Fruit fly (Drosophila melanogaster) whole organism, wandering third instar larva: Measurements from ENCODE around the gene okr.

Source experiments
- Abd-B ChIP-seq: fragments of >200 bp; optimal IDR thresholded peaks from 2 replicates; lab custom pipeline; 2017; ENCODE audit warnings: missing biosample characterization, missing genetic modification characterization
- CG32264 ChIP-seq: fragments of 200-800 bp; sonication (Bioruptor generic); optimal IDR thresholded peaks from 2 replicates; lab custom pipeline; 2016; ENCODE audit warnings: missing biosample characterization, missing genetic modification characterization
- CG9705 ChIP-seq: fragments of 200-800 bp; sonication (Bioruptor generic); optimal IDR thresholded peaks from 2 replicates; lab custom pipeline; 2018; ENCODE audit warnings: missing biosample characterization, mild to moderate bottlenecking, missing genetic modification characterization
- Dif ChIP-seq: fragments of 200-275, 200-300 bp; sonication (Bioruptor generic); optimal IDR thresholded peaks from 2 replicates; lab custom pipeline; 2018; ENCODE audit warnings: missing biosample characterization, missing genetic modification characterization; ENCODE audit not compliant: partially characterized antibody
- GATAd ChIP-seq: sonication (Bioruptor generic); optimal IDR thresholded peaks from 2 replicates; lab custom pipeline; 2016; ENCODE audit warnings: missing biosample characterization, missing genetic modification characterization
- HLH106 ChIP-seq: fragments of 200-800 bp; optimal IDR thresholded peaks from 3 replicates; lab custom pipeline; 2019; ENCODE audit warnings: missing biosample characterization, mild to moderate bottlenecking, missing genetic modification characterization, moderate library complexity
- Hnf4 ChIP-seq: fragments of 200-800 bp; sonication (Bioruptor generic); optimal IDR thresholded peaks from 2 replicates; lab custom pipeline; 2016; ENCODE audit warnings: missing biosample characterization, mild to moderate bottlenecking, missing genetic modification characterization
- Hr78 ChIP-seq: fragments of >200 bp; optimal IDR thresholded peaks from 2 replicates; lab custom pipeline; 2017; ENCODE audit warnings: missing biosample characterization, missing genetic modification characterization
- Hr83 ChIP-seq: fragments of 200-300 bp; sonication (Bioruptor generic); optimal IDR thresholded peaks from 2 replicates; lab custom pipeline; 2016; ENCODE audit warnings: missing biosample characterization, mild to moderate bottlenecking, missing genetic modification characterization, moderate library complexity; ENCODE audit not compliant: poor library complexity, severe bottlenecking
- Jra ChIP-seq: sonication (Bioruptor generic); optimal IDR thresholded peaks from 2 replicates; lab custom pipeline; 2016; ENCODE audit warnings: missing biosample characterization, missing genetic modification characterization
- Mio ChIP-seq: sonication (Bioruptor generic); optimal IDR thresholded peaks from 2 replicates; lab custom pipeline; 2016; ENCODE audit warnings: missing biosample characterization, missing genetic modification characterization
- Myc ChIP-seq: fragments of >200 bp; optimal IDR thresholded peaks from 2 replicates; lab custom pipeline; 2017
- OdsH ChIP-seq: fragments of 200-800 bp; sonication (Bioruptor generic); optimal IDR thresholded peaks from 2 replicates; lab custom pipeline; 2016; ENCODE audit warnings: missing biosample characterization, mild to moderate bottlenecking, missing genetic modification characterization
- Rel ChIP-seq, 2 experiments: fragments of 200-800 bp; sonication (Bioruptor generic) in 1 of 2; optimal IDR thresholded peaks; 2 replicates in 1 of 2; 3 replicates in 1 of 2; lab custom pipeline; 2016 to 2019; ENCODE audit warnings: mild to moderate bottlenecking in 2 of 2, missing biosample characterization in 2 of 2, missing genetic modification characterization in 2 of 2, moderate library complexity in 1 of 2
- Sp1 ChIP-seq: fragments of 200-800 bp; sonication (Bioruptor generic); optimal IDR thresholded peaks from 3 replicates; lab custom pipeline; 2019; ENCODE audit warnings: missing biosample characterization, mild to moderate bottlenecking, missing genetic modification characterization, moderate library complexity
- Vsx2 ChIP-seq: fragments of 200-300, 225-300 bp; sonication (Bioruptor generic); optimal IDR thresholded peaks from 2 replicates; lab custom pipeline; 2018; ENCODE audit warnings: missing biosample characterization, missing genetic modification characterization; ENCODE audit not compliant: partially characterized antibody
- br ChIP-seq: fragments of 200-800 bp; sonication (Bioruptor generic); optimal IDR thresholded peaks from 2 replicates; lab custom pipeline; 2016; ENCODE audit warnings: missing biosample characterization, missing genetic modification characterization
- dl ChIP-seq, 2 experiments: fragments of 175-275, 200-275 bp in 1 of 2; fragments of 200-275 bp in 1 of 2; sonication (Bioruptor generic); optimal IDR thresholded peaks; lab custom pipeline; 2018; ENCODE audit warnings: mild to moderate bottlenecking in 2 of 2, missing biosample characterization in 2 of 2, missing genetic modification characterization in 2 of 2, moderate library complexity in 2 of 2; ENCODE audit not compliant: partially characterized antibody in 2 of 2, insufficient read depth in 1 of 2
- dmrt93B ChIP-seq: fragments of 200-800 bp; sonication (Bioruptor generic); optimal IDR thresholded peaks from 2 replicates; lab custom pipeline; 2018; ENCODE audit warnings: missing biosample characterization, mild to moderate bottlenecking, missing genetic modification characterization
- dsf ChIP-seq: sonication (Bioruptor generic); optimal IDR thresholded peaks from 2 replicates; lab custom pipeline; 2016; ENCODE audit warnings: missing biosample characterization, missing genetic modification characterization, borderline replicate concordance
- ey ChIP-seq: fragments of 200-800 bp; sonication (Bioruptor generic); optimal IDR thresholded peaks from 2 replicates; lab custom pipeline; 2016; ENCODE audit warnings: missing biosample characterization, missing genetic modification characterization
- foxo ChIP-seq, 2 experiments: fragments of 200-800 bp; sonication (Bioruptor generic); optimal IDR thresholded peaks; 2 replicates in 1 of 2; 3 replicates in 1 of 2; lab custom pipeline; 2016 to 2017; ENCODE audit warnings: missing biosample characterization in 2 of 2, missing genetic modification characterization in 2 of 2
- fru ChIP-seq: fragments of 200-800 bp; sonication (Bioruptor generic); optimal IDR thresholded peaks from 3 replicates; lab custom pipeline; 2016; ENCODE audit warnings: missing biosample characterization, mild to moderate bottlenecking, missing genetic modification characterization
- h ChIP-seq: fragments of 200-800 bp; sonication (Bioruptor generic); optimal IDR thresholded peaks from 3 replicates; lab custom pipeline; 2016; ENCODE audit warnings: missing biosample characterization, mild to moderate bottlenecking, missing genetic modification characterization
- jim ChIP-seq: fragments of 175-275, 200-325 bp; sonication (Bioruptor generic); optimal IDR thresholded peaks from 2 replicates; lab custom pipeline; 2016; ENCODE audit warnings: missing biosample characterization, mild to moderate bottlenecking, missing genetic modification characterization
- lola ChIP-seq: fragments of >200 bp; optimal IDR thresholded peaks from 2 replicates; lab custom pipeline; 2017; ENCODE audit warnings: missing biosample characterization, missing genetic modification characterization
- pan ChIP-seq: fragments of >200 bp; optimal IDR thresholded peaks from 2 replicates; lab custom pipeline; 2017
- psq ChIP-seq: fragments of 200-800 bp; sonication (Bioruptor generic); optimal IDR thresholded peaks from 3 replicates; lab custom pipeline; 2017; ENCODE audit warnings: missing biosample characterization, mild to moderate bottlenecking, missing genetic modification characterization, moderate library complexity
- rgr ChIP-seq: fragments of 200-800 bp; sonication (Bioruptor generic); optimal IDR thresholded peaks from 3 replicates; lab custom pipeline; 2016; ENCODE audit warnings: missing biosample characterization, mild to moderate bottlenecking, missing genetic modification characterization
- sage ChIP-seq: fragments of 200-800 bp; sonication (Bioruptor generic); optimal IDR thresholded peaks from 2 replicates; lab custom pipeline; 2016; ENCODE audit warnings: missing biosample characterization, mild to moderate bottlenecking, missing genetic modification characterization
- sv ChIP-seq: fragments of 200-800 bp; sonication (Bioruptor generic); optimal IDR thresholded peaks from 3 replicates; lab custom pipeline; 2016; ENCODE audit warnings: missing biosample characterization, missing genetic modification characterization
- tai ChIP-seq: sonication (Bioruptor generic); optimal IDR thresholded peaks from 2 replicates; lab custom pipeline; 2016; ENCODE audit warnings: missing biosample characterization, missing genetic modification characterization
- usp ChIP-seq: fragments of >200 bp; optimal IDR thresholded peaks from 2 replicates; lab custom pipeline; 2017; ENCODE audit warnings: missing biosample characterization, missing genetic modification characterization
- woc ChIP-seq: sonication (Bioruptor generic); optimal IDR thresholded peaks from 2 replicates; lab custom pipeline; 2016; ENCODE audit warnings: missing biosample characterization, mild to moderate bottlenecking, missing genetic modification characterization

Gene okr

DNA sequence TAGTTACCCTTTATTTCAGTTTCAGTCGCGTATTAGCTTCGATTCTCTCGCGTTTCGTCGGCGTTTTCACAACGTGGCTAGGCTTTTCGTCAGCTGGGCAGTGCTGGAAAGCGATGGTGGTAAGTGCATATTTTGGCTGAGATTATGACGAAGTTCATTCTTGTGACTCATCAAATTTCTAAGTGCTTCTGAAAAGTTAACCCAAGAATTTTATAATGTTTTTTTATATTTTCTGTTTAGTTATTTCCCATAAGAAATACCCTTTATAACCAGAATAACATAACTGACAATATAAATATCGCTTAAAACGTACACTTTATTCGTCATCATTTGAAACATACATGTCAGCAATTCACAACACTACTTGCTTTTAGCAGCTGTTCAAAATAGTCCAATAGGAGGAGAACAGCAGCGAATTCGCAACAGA, 44.6 kb upstream of the okr start, which contains the start of the genes CG17260 and SerRS:
Gene CG17260, plus strand, starts transcription at position 78 of the 427 bp plus-strand sequence.
Gene SerRS, minus strand, starts transcription at position 251 of the 427 bp plus-strand sequence.
- TF ChIP-seq Myc (lab: Kevin White, UChicago) (peak; percentile 49), CG9705 (GFP tag; lab: Kevin White, UChicago) (peak; percentile 81), usp (GFP tag; lab: Kevin White, UChicago) (no peak), Hnf4 (GFP tag; lab: Kevin White, UChicago) (no peak), Jra (no peak), sage (GFP tag; lab: Kevin White, UChicago) (peak; percentile 72), OdsH (GFP tag; lab: Kevin White, UChicago) (peak; percentile 94), tai (no peak), Rel (GFP tag; optimal IDR thresholded peaks at IDR 0.05; lab: Kevin White, UChicago) (no peak), Rel (tag; optimal IDR thresholded peaks at IDR 0.05; lab: Kevin White, UChicago) (peak; percentile 68), br (GFP tag; lab: Kevin White, UChicago) (peak; percentile 96), Dif (GFP tag; lab: Kevin White, UChicago) (no peak), jim (GFP tag; lab: Kevin White, UChicago) (no peak), psq (peak; percentile 93), fru (GFP tag; lab: Kevin White, UChicago) (peak; percentile 95), lola (no peak), Hr83 (no peak), GATAd (peak; percentile 90), dsf (GFP tag; lab: Kevin White, UChicago) (peak; percentile 90), rgr (GFP tag; lab: Kevin White, UChicago) (peak; percentile 95), ey (peak; percentile 94), CG32264 (GFP tag; lab: Kevin White, UChicago) (peak; percentile 81), Sp1 (GFP tag; lab: Kevin White, UChicago) (peak; percentile 88), h (peak; percentile 97), foxo (GFP tag; optimal IDR thresholded peaks at IDR 0.05; lab: Kevin White, UChicago) (peak; percentile 28 to 98), Hr78 (GFP tag; lab: Kevin White, UChicago) (no peak), sv (GFP tag; lab: Kevin White, UChicago) (peak; percentile 81), woc (GFP tag; lab: Kevin White, UChicago) (no peak), HLH106 (tag; lab: Kevin White, UChicago) (peak; percentile 94), Mio (GFP tag; lab: Kevin White, UChicago) (peak; percentile 59), dmrt93B (peak; percentile 89), Vsx2 (GFP tag; lab: Kevin White, UChicago) (no peak)

DNA sequence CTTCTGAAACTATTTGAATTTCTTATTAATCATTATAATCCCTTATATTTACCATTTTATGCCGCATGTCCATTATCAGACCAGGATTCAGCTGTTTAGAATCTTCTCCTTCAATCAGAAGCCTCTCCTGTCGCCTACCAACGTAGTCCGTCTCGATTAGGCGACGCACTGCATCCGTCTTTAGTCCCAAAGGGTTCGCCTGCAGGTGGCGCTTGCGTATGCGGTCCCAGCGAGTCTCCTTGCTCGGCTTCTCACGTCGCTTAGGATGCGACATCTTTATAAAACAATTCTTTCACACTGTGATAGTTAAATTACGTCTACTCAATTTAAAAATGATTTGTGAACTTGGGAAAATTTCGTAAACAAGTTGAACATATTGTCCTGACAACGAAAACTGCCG, 42.4 kb upstream of the okr start, which contains the start of gene CG17258:
Gene CG17258, minus strand, starts transcription at position 380 of the 400 bp plus-strand sequence.
- no peak for TF ChIP-seq rgr (GFP tag; lab: Kevin White, UChicago)
- TF ChIP-seq OdsH (GFP tag; lab: Kevin White, UChicago): no peak
- no peak for TF ChIP-seq fru (GFP tag; lab: Kevin White, UChicago)
- no peak for TF ChIP-seq Mio (GFP tag; lab: Kevin White, UChicago)
- no peak for TF ChIP-seq Myc (lab: Kevin White, UChicago)
- TF ChIP-seq Hnf4 (GFP tag; lab: Kevin White, UChicago): no peak
- TF ChIP-seq pan: no peak
- TF ChIP-seq Rel (GFP tag; optimal IDR thresholded peaks at IDR 0.05; lab: Kevin White, UChicago): no peak
- no peak for TF ChIP-seq Rel (tag; optimal IDR thresholded peaks at IDR 0.05; lab: Kevin White, UChicago)
- no peak for TF ChIP-seq dl (GFP tag; optimal IDR thresholded peaks at IDR 0.05; lab: Kevin White, UChicago; ENCODE audit: insufficient read depth in 1 of 2, partially characterized antibody in 2 of 2)
- TF ChIP-seq jim (GFP tag; lab: Kevin White, UChicago): no peak
- TF ChIP-seq psq: no peak
- no peak for TF ChIP-seq GATAd
- no peak for TF ChIP-seq sv (GFP tag; lab: Kevin White, UChicago)
- TF ChIP-seq Hr83: no peak
- TF ChIP-seq ey: no peak
- TF ChIP-seq woc (GFP tag; lab: Kevin White, UChicago): no peak
- no peak for TF ChIP-seq Abd-B

DNA sequence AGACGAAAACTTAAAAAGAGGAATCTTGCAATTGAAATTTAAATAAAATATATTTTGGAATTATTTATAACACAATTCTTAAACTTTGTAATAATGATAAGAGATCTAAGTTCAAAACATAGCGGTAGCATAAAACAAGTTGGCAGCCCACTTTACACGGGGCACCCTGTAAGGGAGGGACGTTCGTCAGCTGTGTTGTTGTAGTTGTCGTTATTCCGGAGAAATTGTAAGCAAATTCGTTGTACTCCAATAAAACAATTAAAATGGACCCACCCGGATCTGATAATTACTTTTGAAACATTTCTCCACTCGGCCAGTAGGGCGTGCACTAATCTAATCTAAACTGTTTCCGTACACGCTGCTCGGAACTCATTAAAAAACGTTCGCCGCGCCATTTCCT, 37.8 kb upstream of the okr start, which contains the start of gene GABPI:
Gene GABPI, plus strand, starts transcription at position 190 of the 400 bp plus-strand sequence.
- TF ChIP-seq jim (GFP tag; lab: Kevin White, UChicago): no peak
- TF ChIP-seq Rel (GFP tag; optimal IDR thresholded peaks at IDR 0.05; lab: Kevin White, UChicago): no peak
- peak; percentile 8 for TF ChIP-seq Rel (tag; optimal IDR thresholded peaks at IDR 0.05; lab: Kevin White, UChicago)
- peak; percentile 58 for TF ChIP-seq GATAd
- TF ChIP-seq CG32264 (GFP tag; lab: Kevin White, UChicago): no peak
- peak; percentile 50 for TF ChIP-seq Hr83
